Fruit fly (Drosophila melanogaster) whole organism, prepupa: ENCODE data around the gene lili.

Source experiments
- CG10669 ChIP-seq: fragments of 200-800 bp; sonication (Bioruptor generic); optimal IDR thresholded peaks from 3 replicates; lab custom pipeline; 2018; ENCODE audit warnings: missing biosample characterization, mild to moderate bottlenecking, missing genetic modification characterization, moderate library complexity
- CG11294 ChIP-seq: fragments of 200-800 bp; sonication (Bioruptor generic); IDR thresholded peaks from 2 replicates; pipeline ENCODE4 v1.3.6; 2022; ENCODE audit warnings: missing biosample characterization, missing genetic modification characterization
- CG16779 ChIP-seq: fragments of 200-800 bp; sonication (Bioruptor generic); optimal IDR thresholded peaks from 3 replicates; lab custom pipeline; 2017; ENCODE audit warnings: missing biosample characterization, mild to moderate bottlenecking, missing genetic modification characterization
- CG31627 ChIP-seq: fragments of 200-800 bp; sonication (Bioruptor generic); optimal IDR thresholded peaks from 3 replicates; lab custom pipeline; 2016; ENCODE audit warnings: missing biosample characterization, missing genetic modification characterization
- Hr39 ChIP-seq: fragments of 200-800 bp; sonication (Bioruptor generic); optimal IDR thresholded peaks from 2 replicates; lab custom pipeline; 2016; ENCODE audit warnings: missing biosample characterization, missing genetic modification characterization
- Hr4 ChIP-seq: fragments of 200-800 bp; sonication (Bioruptor generic); optimal IDR thresholded peaks from 3 replicates; lab custom pipeline; 2016; ENCODE audit warnings: missing biosample characterization, missing genetic modification characterization

DNA sequence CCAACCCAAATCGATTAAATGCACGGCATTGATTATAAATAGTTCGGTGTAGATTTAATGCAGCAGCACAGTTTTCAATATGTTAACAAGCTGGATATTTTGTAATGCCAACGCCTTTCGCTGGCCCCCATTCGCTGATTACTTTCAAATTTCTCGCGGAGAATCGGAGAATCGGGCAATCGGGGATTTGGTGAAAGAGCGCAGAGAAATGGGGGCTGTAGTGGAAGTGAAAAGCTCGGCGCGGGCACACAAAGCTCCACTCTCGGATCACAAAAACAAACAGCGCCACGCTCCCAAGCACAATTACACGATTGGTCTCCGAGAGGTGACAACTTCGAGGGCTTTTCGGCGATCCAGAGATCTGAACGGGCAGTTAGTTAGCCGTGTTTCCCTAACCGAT lies 27.8 kb upstream of the lili start, which contains the start of gene Esp:
- TF ChIP-seq CG16779 (tag; lab: Kevin White, UChicago) (no peak), CG31627 (GFP tag; lab: Kevin White, UChicago) (no peak), Hr4 (GFP tag; lab: Kevin White, UChicago) (no peak), CG10669 (GFP tag; lab: Kevin White, UChicago) (no peak), Hr39 (GFP tag; lab: Kevin White, UChicago) (no peak), CG11294 (GFP tag; lab: Robert Waterston, UW) (no peak)
